Fruit fly (Drosophila melanogaster): ENCODE results near the gene MME1.

Gene MME1

DNA sequence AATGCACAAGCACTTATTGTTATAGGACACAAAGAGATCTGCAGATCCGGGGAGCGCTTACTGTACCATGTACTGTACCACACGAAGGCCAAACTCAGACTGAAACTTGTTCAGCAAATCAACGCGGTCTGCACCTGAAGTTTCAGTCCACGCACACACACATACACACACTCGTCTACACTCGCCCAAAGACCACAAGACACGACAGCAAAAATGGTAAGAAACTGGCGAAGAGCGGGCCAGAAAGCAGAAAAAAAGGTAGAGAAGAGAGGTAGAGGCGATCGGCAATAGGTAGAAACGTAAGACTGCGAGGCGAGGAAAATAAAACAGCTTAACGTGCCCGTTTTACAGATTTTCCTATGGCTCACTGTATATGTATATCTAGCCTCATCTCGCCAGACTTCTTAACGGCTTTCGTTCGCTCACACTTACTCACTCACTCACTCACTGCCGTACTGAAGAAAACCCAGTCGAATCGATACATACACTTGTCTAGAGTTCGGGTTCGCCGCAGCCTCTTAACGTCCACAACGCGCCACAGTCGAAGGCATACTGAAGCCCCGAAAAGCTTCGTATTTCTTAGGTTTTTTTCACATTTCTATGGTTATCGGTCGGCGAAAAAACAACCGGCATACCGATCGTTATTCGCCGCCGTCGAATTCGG is 17.4 kb upstream of the MME1 start, which contains the start of gene uif:
uif (minus strand) TSS at position 553 of the 664 bp plus-strand sequence.
- TF ChIP-seq CG12942 (GFP tag; optimal IDR thresholded peaks at IDR 0.05), result no peak
- TF ChIP-seq dati (GFP tag; IDR thresholded peaks at IDR 0.05), result no peak
- 0 out of 4 replicates have a peak, but pooled peaks have one; percentile 29 for TF ChIP-seq Dll (GFP tag; IDR thresholded peaks at IDR 0.05; ENCODE audit: partially characterized antibody)
- TF ChIP-seq CG9215 (GFP tag; IDR thresholded peaks at IDR 0.05), result no peak
- peak; percentile 73 for TF ChIP-seq sd (tag; optimal IDR thresholded peaks at IDR 0.05)
- TF ChIP-seq CG11504 (tag; optimal IDR thresholded peaks at IDR 0.05), result no peak
- TF ChIP-seq klu (GFP tag; IDR thresholded peaks at IDR 0.05), result no peak; the same call in 1 of the 2 replicates
- TF ChIP-seq CG10565 (GFP tag; optimal IDR thresholded peaks at IDR 0.05), result no peak
- no peak for TF ChIP-seq CG6683 (GFP tag; optimal IDR thresholded peaks at IDR 0.05)
- TF ChIP-seq gcm2 (GFP tag; optimal IDR thresholded peaks at IDR 0.05), result no peak
- 0 out of 2 replicates have a peak, but pooled peaks have one; percentile 37 for TF ChIP-seq vvl (GFP tag; IDR thresholded peaks at IDR 0.05)
- no peak for TF ChIP-seq twi (tag; optimal IDR thresholded peaks at IDR 0.05)
- TF ChIP-seq zf30C (GFP tag; optimal IDR thresholded peaks at IDR 0.05), result peak; percentile 26
- TF ChIP-seq sisA (GFP tag; IDR thresholded peaks at IDR 0.05), result no peak
- TF ChIP-seq CG13287 (GFP tag; IDR thresholded peaks at IDR 0.05; ENCODE audit: partially characterized antibody), result peak; percentile 17; the same call in 1 of the 2 replicates
- peak; percentile 20; the same call in 1 of the 2 replicates for TF ChIP-seq rib (GFP tag; IDR thresholded peaks at IDR 0.05)
- TF ChIP-seq CG3995 (GFP tag; optimal IDR thresholded peaks at IDR 0.05), result no peak
- TF ChIP-seq CG1529 (GFP tag; optimal IDR thresholded peaks at IDR 0.05), result no peak
- peak; percentile 57 for TF ChIP-seq CG10543 (GFP tag; optimal IDR thresholded peaks at IDR 0.05)
- TF ChIP-seq Hmr (GFP tag; optimal IDR thresholded peaks at IDR 0.05), result no peak
- no peak for TF ChIP-seq Kr (GFP tag; optimal IDR thresholded peaks at IDR 0.05)
- no peak for TF ChIP-seq ac (GFP tag; optimal IDR thresholded peaks at IDR 0.05)
- TF ChIP-seq chm (GFP tag; IDR thresholded peaks at IDR 0.05), result peak; percentile 48; the same call in 1 of the 2 replicates
- no peak for TF ChIP-seq CG12104 (GFP tag; optimal IDR thresholded peaks at IDR 0.05)
- no peak for TF ChIP-seq fd96Cb (tag; optimal IDR thresholded peaks at IDR 0.05)
- TF ChIP-seq nom (GFP tag; optimal IDR thresholded peaks at IDR 0.05), result peak; percentile 43
- no peak for TF ChIP-seq org-1 (GFP tag; optimal IDR thresholded peaks at IDR 0.05)
- no peak for TF ChIP-seq CG8089 (GFP tag; optimal IDR thresholded peaks at IDR 0.05)
- TF ChIP-seq chinmo (GFP tag; IDR thresholded peaks at IDR 0.05; ENCODE audit: partially characterized antibody), result peak; percentile 55; the same call in 1 of the 4 replicates
- no peak for TF ChIP-seq lab (GFP tag; optimal IDR thresholded peaks at IDR 0.05)
- TF ChIP-seq bbx (GFP tag; IDR thresholded peaks at IDR 0.05; ENCODE audit: partially characterized antibody), result 0 out of 2 replicates have a peak, but pooled peaks have one; percentile 26
- TF ChIP-seq crol (GFP tag; IDR thresholded peaks at IDR 0.05), result no peak
- TF ChIP-seq psq (GFP tag; optimal IDR thresholded peaks at IDR 0.05), result peak; percentile 28
- TF ChIP-seq prd (optimal IDR thresholded peaks at IDR 0.05), result no peak
- 0 out of 3 replicates have a peak, but pooled peaks have one; percentile 9 for TF ChIP-seq prd (GFP tag; IDR thresholded peaks at IDR 0.05)
- TF ChIP-seq phol (tag; optimal IDR thresholded peaks at IDR 0.05), result no peak
- 0 out of 2 replicates have a peak, but pooled peaks have one; percentile 24 for TF ChIP-seq nerfin-2 (GFP tag; IDR thresholded peaks at IDR 0.05; ENCODE audit: partially characterized antibody)
- TF ChIP-seq tna (GFP tag; IDR thresholded peaks at IDR 0.05; ENCODE audit: partially characterized antibody), result no peak
- no peak for TF ChIP-seq eyg (GFP tag; optimal IDR thresholded peaks at IDR 0.05)
- no peak for TF ChIP-seq CG4328 (GFP tag; optimal IDR thresholded peaks at IDR 0.05)
- TF ChIP-seq zen2 (GFP tag; IDR thresholded peaks at IDR 0.05; ENCODE audit: partially characterized antibody), result 0 out of 3 replicates have a peak, but pooled peaks have one; percentile 12
- no peak for TF ChIP-seq sug (tag; optimal IDR thresholded peaks at IDR 0.05)
- peak; percentile 4 for TF ChIP-seq sens (GFP tag)
- 0 out of 3 replicates have a peak, but pooled peaks have one; percentile 6 for TF ChIP-seq CG2199 (GFP tag; IDR thresholded peaks at IDR 0.05)
- no peak for TF ChIP-seq ro (GFP tag; IDR thresholded peaks at IDR 0.05)
- 0 out of 3 replicates have a peak, but pooled peaks have one; percentile 16 for TF ChIP-seq z (GFP tag; IDR thresholded peaks at IDR 0.05)
- TF ChIP-seq oc (tag; optimal IDR thresholded peaks at IDR 0.05), result peak; percentile 76
- TF ChIP-seq Rx (GFP tag; IDR thresholded peaks at IDR 0.05), result no peak
- TF ChIP-seq CG3163 (GFP tag; optimal IDR thresholded peaks at IDR 0.05), result no peak
